Worm (Caenorhabditis elegans) whole organism, late embryonic: ENCODE measurements around the gene F55A11.7.

Experiments used
- C08G9.2 ChIP-seq: sonication (generic microtip); optimal IDR thresholded peaks from 2 replicates; lab custom pipeline; 2016; ENCODE audit warnings: mild to moderate bottlenecking, missing genetic modification characterization, moderate library complexity, missing compliant biosample characterization
- C38D4.7 ChIP-seq: fragments of 200-800 bp; sonication (Bioruptor generic); optimal IDR thresholded peaks from 2 replicates; lab custom pipeline; 2018; ENCODE audit warnings: mild to moderate bottlenecking, missing genetic modification characterization, moderate library complexity, missing compliant biosample characterization
- F13H6.1 ChIP-seq: sonication (generic microtip); optimal IDR thresholded peaks from 2 replicates; lab custom pipeline; 2016; ENCODE audit warnings: missing genetic modification characterization, missing compliant biosample characterization
- K02D7.2 ChIP-seq: sonication (generic microtip); optimal IDR thresholded peaks from 2 replicates; lab custom pipeline; 2017; ENCODE audit warnings: mild to moderate bottlenecking, missing genetic modification characterization, missing compliant biosample characterization
- ama-1 ChIP-seq: fragments of 150-350 bp; optimal IDR thresholded peaks from 2 replicates; lab custom pipeline; 2014
- ceh-19 ChIP-seq: fragments of 200-800 bp; sonication (Bioruptor generic); optimal IDR thresholded peaks from 2 replicates; lab custom pipeline; 2018; ENCODE audit warnings: mild to moderate bottlenecking, missing genetic modification characterization, missing compliant biosample characterization
- ceh-24 ChIP-seq: sonication (generic microtip); optimal IDR thresholded peaks from 2 replicates; lab custom pipeline; 2016; ENCODE audit warnings: mild to moderate bottlenecking, missing genetic modification characterization, missing compliant biosample characterization
- ceh-30 ChIP-seq: fragments of 150-350 bp; optimal IDR thresholded peaks from 2 replicates; lab custom pipeline; 2014; ENCODE audit warnings: missing biosample characterization, missing genetic modification characterization
- ceh-48 ChIP-seq: sonication (generic microtip); optimal IDR thresholded peaks from 2 replicates; lab custom pipeline; 2016; ENCODE audit warnings: missing genetic modification characterization, inconsistent platforms, missing compliant biosample characterization
- ceh-6 ChIP-seq: fragments of 200-800 bp; sonication (Bioruptor generic); optimal IDR thresholded peaks from 2 replicates; lab custom pipeline; 2018; ENCODE audit warnings: mild to moderate bottlenecking, missing genetic modification characterization, missing compliant biosample characterization
- ceh-9 ChIP-seq: sonication (generic microtip); optimal IDR thresholded peaks from 2 replicates; lab custom pipeline; 2016; ENCODE audit warnings: mild to moderate bottlenecking, missing genetic modification characterization, inconsistent platforms, missing compliant biosample characterization
- che-1 ChIP-seq: sonication (generic microtip); optimal IDR thresholded peaks from 2 replicates; lab custom pipeline; 2016; ENCODE audit warnings: mild to moderate bottlenecking, missing genetic modification characterization, missing compliant biosample characterization
- dve-1 ChIP-seq: sonication (generic microtip); optimal IDR thresholded peaks from 2 replicates; lab custom pipeline; 2017; ENCODE audit warnings: antibody characterized with exemption, mild to moderate bottlenecking, missing genetic modification characterization, missing compliant biosample characterization
- elt-4 ChIP-seq: sonication (generic microtip); optimal IDR thresholded peaks from 2 replicates; lab custom pipeline; 2016; ENCODE audit warnings: missing genetic modification characterization, missing compliant biosample characterization
- ets-4 ChIP-seq: sonication (generic microtip); optimal IDR thresholded peaks from 2 replicates; lab custom pipeline; 2016; ENCODE audit warnings: missing genetic modification characterization, missing compliant biosample characterization
- eyg-1 ChIP-seq: sonication (generic microtip); optimal IDR thresholded peaks from 2 replicates; lab custom pipeline; 2016; ENCODE audit warnings: missing genotype, missing genetic modification characterization, missing compliant biosample characterization
- fax-1 ChIP-seq: sonication (generic microtip); optimal IDR thresholded peaks from 2 replicates; lab custom pipeline; 2016; ENCODE audit warnings: missing genotype, missing genetic modification characterization, missing compliant biosample characterization
- fkh-6 ChIP-seq: sonication (generic microtip); optimal IDR thresholded peaks from 2 replicates; lab custom pipeline; 2016; ENCODE audit warnings: missing genetic modification characterization, missing compliant biosample characterization
- gmeb-2 ChIP-seq: sonication (generic microtip); optimal IDR thresholded peaks from 2 replicates; lab custom pipeline; 2016; ENCODE audit warnings: missing genetic modification characterization, inconsistent platforms, missing compliant biosample characterization
- hlh-13 ChIP-seq: fragments of 200-800 bp; sonication (Bioruptor generic); optimal IDR thresholded peaks from 2 replicates; lab custom pipeline; 2018; ENCODE audit warnings: mild to moderate bottlenecking, missing genetic modification characterization, missing compliant biosample characterization
- hlh-15 ChIP-seq: sonication (generic microtip); optimal IDR thresholded peaks from 2 replicates; lab custom pipeline; 2016; ENCODE audit warnings: missing genetic modification characterization, missing compliant biosample characterization
- hlh-6 ChIP-seq: sonication (generic microtip); optimal IDR thresholded peaks from 2 replicates; lab custom pipeline; 2016; ENCODE audit warnings: missing genotype, missing genetic modification characterization, missing compliant biosample characterization
- hlh-8 ChIP-seq: sonication (generic microtip); optimal IDR thresholded peaks from 2 replicates; lab custom pipeline; 2016; ENCODE audit warnings: missing genotype, missing genetic modification characterization, missing compliant biosample characterization
- lim-6 ChIP-seq: sonication (generic microtip); optimal IDR thresholded peaks from 2 replicates; lab custom pipeline; 2016; ENCODE audit warnings: missing genetic modification characterization, missing compliant biosample characterization
- lin-11 ChIP-seq: fragments of 200-800 bp; sonication (Bioruptor generic); optimal IDR thresholded peaks from 2 replicates; lab custom pipeline; 2018; ENCODE audit warnings: mild to moderate bottlenecking, missing genetic modification characterization, missing compliant biosample characterization
- mec-3 ChIP-seq: sonication (generic microtip); optimal IDR thresholded peaks from 2 replicates; lab custom pipeline; 2016; ENCODE audit warnings: borderline replicate concordance, missing genetic modification characterization, missing compliant biosample characterization
- nfya-1 ChIP-seq: sonication (generic microtip); optimal IDR thresholded peaks from 2 replicates; lab custom pipeline; 2017; ENCODE audit warnings: missing genetic modification characterization, mild to moderate bottlenecking, missing compliant biosample characterization, antibody characterized with exemption, moderate library complexity
- nhr-11 ChIP-seq: fragments of 150-350 bp; optimal IDR thresholded peaks from 2 replicates; lab custom pipeline; 2014; ENCODE audit warnings: missing biosample characterization, missing genetic modification characterization
- npax-4 ChIP-seq: sonication (generic microtip); optimal IDR thresholded peaks from 2 replicates; lab custom pipeline; 2016; ENCODE audit warnings: missing genetic modification characterization, missing compliant biosample characterization
- odd-2 ChIP-seq: sonication (generic microtip); optimal IDR thresholded peaks from 2 replicates; lab custom pipeline; 2017; ENCODE audit warnings: antibody characterized with exemption, mild to moderate bottlenecking, missing genetic modification characterization, missing compliant biosample characterization
- pag-3 ChIP-seq: sonication (generic microtip); optimal IDR thresholded peaks from 2 replicates; lab custom pipeline; 2016; ENCODE audit warnings: missing compliant biosample characterization, missing genetic modification characterization, borderline replicate concordance
- pat-9 ChIP-seq: fragments of 200-800 bp; sonication (Bioruptor generic); optimal IDR thresholded peaks from 2 replicates; lab custom pipeline; 2018; ENCODE audit warnings: mild to moderate bottlenecking, missing genetic modification characterization, moderate library complexity, missing compliant biosample characterization
- pax-1 ChIP-seq: fragments of 150-350 bp; optimal IDR thresholded peaks from 2 replicates; lab custom pipeline; 2014; ENCODE audit warnings: missing biosample characterization, missing genetic modification characterization
- pha-4 ChIP-seq: fragments of 150-350 bp; optimal IDR thresholded peaks from 2 replicates; lab custom pipeline; 2018; ENCODE audit warnings: missing biosample characterization, missing genetic modification reagents, missing genetic modification characterization
- ref-2 ChIP-seq: sonication (generic microtip); optimal IDR thresholded peaks from 2 replicates; lab custom pipeline; 2016; ENCODE audit warnings: missing genetic modification characterization, missing compliant biosample characterization
- rnt-1 ChIP-seq: sonication (generic microtip); optimal IDR thresholded peaks from 2 replicates; lab custom pipeline; 2016; ENCODE audit warnings: missing genetic modification characterization, missing compliant biosample characterization
- sox-2 ChIP-seq: fragments of 200-800 bp; sonication (Bioruptor generic); IDR thresholded peaks from 2 replicates; pipeline ENCODE4 v1.3.6; 2022; ENCODE audit warnings: missing genetic modification reagents, missing genetic modification characterization, missing compliant biosample characterization
- tbx-2 ChIP-seq: sonication (generic microtip); optimal IDR thresholded peaks from 2 replicates; lab custom pipeline; 2016; ENCODE audit warnings: missing genetic modification characterization, missing compliant biosample characterization
- unc-86 ChIP-seq: sonication (generic microtip); optimal IDR thresholded peaks from 2 replicates; lab custom pipeline; 2016; ENCODE audit warnings: missing genetic modification characterization, missing compliant biosample characterization
- zip-5 ChIP-seq: sonication (generic microtip); optimal IDR thresholded peaks from 2 replicates; lab custom pipeline; 2016; ENCODE audit warnings: missing genetic modification characterization, missing compliant biosample characterization
- ztf-16 ChIP-seq: sonication (generic microtip); optimal IDR thresholded peaks from 2 replicates; lab custom pipeline; 2017; ENCODE audit warnings: missing genetic modification characterization, missing compliant biosample characterization

F55A11.7 gene

ce11 chrV:11818064-11818463 is 30.8 kb upstream of the F55A11.7 start:
- no peak for TF ChIP-seq K02D7.2 (tag; lab: Kevin White, UChicago)
- TF ChIP-seq rnt-1 (tag; lab: Kevin White, UChicago) = no peak
- TF ChIP-seq npax-4 (tag; lab: Kevin White, UChicago) = no peak
- no peak for TF ChIP-seq hlh-13
- TF ChIP-seq nhr-11 = no peak
- no peak for TF ChIP-seq ceh-30 (tag; lab: Kevin White, UChicago)
- TF ChIP-seq ceh-6 (GFP tag; lab: Kevin White, UChicago) = no peak
- no peak for TF ChIP-seq fax-1 (tag; lab: Kevin White, UChicago)
- no peak for TF ChIP-seq ceh-19 (GFP tag; lab: Kevin White, UChicago)
- no peak for TF ChIP-seq tbx-2 (tag; lab: Kevin White, UChicago)
- TF ChIP-seq pag-3 (tag; lab: Kevin White, UChicago) = no peak
- TF ChIP-seq hlh-15 = no peak
- TF ChIP-seq odd-2 (tag; lab: Kevin White, UChicago) = no peak
- TF ChIP-seq dve-1 (tag; lab: Kevin White, UChicago) = no peak

ce11 chrV:11817263-11817726 is 30.1 kb upstream of the F55A11.7 start:
- TF ChIP-seq lim-6 (tag; lab: Kevin White, UChicago) = no peak
- no peak for TF ChIP-seq mec-3
- TF ChIP-seq gmeb-2 (tag; lab: Kevin White, UChicago) = no peak
- TF ChIP-seq zip-5 (tag; lab: Kevin White, UChicago) = no peak
- TF ChIP-seq pag-3 (tag; lab: Kevin White, UChicago) = no peak
- TF ChIP-seq ceh-19 (GFP tag; lab: Kevin White, UChicago) = no peak
- no peak for TF ChIP-seq ets-4
- no peak for TF ChIP-seq npax-4 (tag; lab: Kevin White, UChicago)
- no peak for TF ChIP-seq hlh-6 (tag; lab: Kevin White, UChicago)

- TF ChIP-seq C38D4.7 (GFP tag; lab: Kevin White, UChicago) (no peak), ztf-16 (tag; lab: Kevin White, UChicago) (no peak), lin-11 (no peak), unc-86 (tag; lab: Kevin White, UChicago) (no peak), ceh-9 (no peak), che-1 (tag; lab: Kevin White, UChicago) (no peak), ama-1 (lab: Kevin White, UChicago) (no peak), sox-2 (no peak), pha-4 (tag; lab: Kevin White, UChicago) (no peak), fax-1 (tag; lab: Kevin White, UChicago) (no peak), ceh-24 (tag; lab: Kevin White, UChicago) (no peak), ets-4 (no peak), eyg-1 (tag; lab: Kevin White, UChicago) (no peak), F13H6.1 (tag; lab: Kevin White, UChicago) (no peak), ref-2 (tag; lab: Kevin White, UChicago) (no peak), hlh-6 (tag; lab: Kevin White, UChicago) (no peak)
Measured at ce11 chrV:11815566-11815965, 28.3 kb upstream of the F55A11.7 start.

ce11 chrV:11811921-11812320 is 24.7 kb upstream of the F55A11.7 start, which contains the start of gene D2023.3:
TSS of gene D2023.3 (minus strand) at chrV:11812021.
- no peak for TF ChIP-seq C38D4.7 (GFP tag; lab: Kevin White, UChicago)
- TF ChIP-seq ceh-48 (tag; lab: Kevin White, UChicago) = no peak
- TF ChIP-seq nfya-1 (tag; lab: Kevin White, UChicago) = no peak
- no peak for TF ChIP-seq hlh-8 (tag; lab: Kevin White, UChicago)
- no peak for TF ChIP-seq F13H6.1 (tag; lab: Kevin White, UChicago)
- no peak for TF ChIP-seq pha-4 (tag; lab: Kevin White, UChicago)
- TF ChIP-seq pat-9 (tag; lab: Kevin White, UChicago) = no peak
- TF ChIP-seq dve-1 (tag; lab: Kevin White, UChicago) = no peak
- no peak for TF ChIP-seq C08G9.2 (tag; lab: Kevin White, UChicago)
- TF ChIP-seq elt-4 (tag; lab: Kevin White, UChicago) = no peak
- TF ChIP-seq ztf-16 (tag; lab: Kevin White, UChicago) = no peak
- no peak for TF ChIP-seq ceh-6 (GFP tag; lab: Kevin White, UChicago)
- no peak for TF ChIP-seq odd-2 (tag; lab: Kevin White, UChicago)
- no peak for TF ChIP-seq fkh-6
- no peak for TF ChIP-seq pax-1 (tag; lab: Kevin White, UChicago)
- no peak for TF ChIP-seq unc-86 (tag; lab: Kevin White, UChicago)
